Fruit fly (Drosophila melanogaster): Measurements from ENCODE around the gene Cdk1.
A peak's percentile ranks its signal among the peaks of the same experiment; 100 is the strongest.

Gene Cdk1

dm6 chr2L:10430802-10431476 is 44.9 kb upstream of the Cdk1 start, which contains the start of the genes Bug22 and TfIIB:
TSS of gene Bug22 (minus strand) at chr2L:10430918.
TSS of gene TfIIB (plus strand) at chr2L:10431338.
- TF ChIP-seq dl (GFP tag; optimal IDR thresholded peaks at IDR 0.05; ENCODE audit: insufficient read depth in 1 of 2, partially characterized antibody in 2 of 2) (no peak), Dif (GFP tag; optimal IDR thresholded peaks at IDR 0.05; ENCODE audit: partially characterized antibody) (no peak), Rel (GFP tag; optimal IDR thresholded peaks at IDR 0.05) (no peak), Rel (tag; optimal IDR thresholded peaks at IDR 0.05) (no peak), CG9705 (GFP tag; optimal IDR thresholded peaks at IDR 0.05) (peak; percentile 60), Hr83 (GFP tag; optimal IDR thresholded peaks at IDR 0.05; ENCODE audit: poor library complexity, severe bottlenecking) (peak; percentile 94), lola (GFP tag; optimal IDR thresholded peaks at IDR 0.05) (no peak), Dfd (GFP tag; optimal IDR thresholded peaks at IDR 0.05) (no peak), sage (GFP tag; optimal IDR thresholded peaks at IDR 0.05) (no peak), woc (GFP tag; optimal IDR thresholded peaks at IDR 0.05) (peak; percentile 86), Vsx2 (GFP tag; optimal IDR thresholded peaks at IDR 0.05; ENCODE audit: partially characterized antibody) (no peak), dsf (GFP tag; optimal IDR thresholded peaks at IDR 0.05; ENCODE audit: borderline replicate concordance) (peak; percentile 50), jim (GFP tag; optimal IDR thresholded peaks at IDR 0.05) (peak; percentile 13), brk (GFP tag; optimal IDR thresholded peaks at IDR 0.05) (no peak), Abd-B (GFP tag; optimal IDR thresholded peaks at IDR 0.05) (no peak), ey (GFP tag; optimal IDR thresholded peaks at IDR 0.05) (peak; percentile 70), Mio (GFP tag; optimal IDR thresholded peaks at IDR 0.05) (no peak), Hr78 (GFP tag; optimal IDR thresholded peaks at IDR 0.05) (no peak), OdsH (GFP tag; optimal IDR thresholded peaks at IDR 0.05) (peak; percentile 69), CG32264 (GFP tag; optimal IDR thresholded peaks at IDR 0.05) (no peak), tai (GFP tag; optimal IDR thresholded peaks at IDR 0.05) (no peak), Myc (optimal IDR thresholded peaks at IDR 0.05) (no peak), rgr (GFP tag; optimal IDR thresholded peaks at IDR 0.05) (peak; percentile 72), psq (GFP tag; optimal IDR thresholded peaks at IDR 0.05) (peak; percentile 62), h (GFP tag; optimal IDR thresholded peaks at IDR 0.05) (no peak), Sp1 (GFP tag; optimal IDR thresholded peaks at IDR 0.05) (no peak), dmrt93B (GFP tag; optimal IDR thresholded peaks at IDR 0.05) (no peak), Jra (GFP tag; optimal IDR thresholded peaks at IDR 0.05) (peak; percentile 66), usp (GFP tag; optimal IDR thresholded peaks at IDR 0.05) (no peak), HLH106 (tag; optimal IDR thresholded peaks at IDR 0.05) (peak; percentile 65), CrebA (GFP tag; optimal IDR thresholded peaks at IDR 0.05; ENCODE audit: borderline replicate concordance) (no peak), GATAd (GFP tag; optimal IDR thresholded peaks at IDR 0.05) (no peak), fru (GFP tag; optimal IDR thresholded peaks at IDR 0.05) (no peak), br (GFP tag; optimal IDR thresholded peaks at IDR 0.05) (no peak), sv (GFP tag; optimal IDR thresholded peaks at IDR 0.05) (peak; percentile 63), pan (optimal IDR thresholded peaks at IDR 0.05) (no peak), foxo (GFP tag; optimal IDR thresholded peaks at IDR 0.05) (no peak), Hnf4 (GFP tag; optimal IDR thresholded peaks at IDR 0.05) (peak; percentile 79), N (GFP tag; optimal IDR thresholded peaks at IDR 0.05) (no peak)

dm6 chr2L:10428528-10428927 is 42.5 kb upstream of the Cdk1 start, which contains the start of gene CG5188:
TSS of gene CG5188 (plus strand) at chr2L:10428829.
- TF ChIP-seq h (GFP tag; optimal IDR thresholded peaks at IDR 0.05) (no peak), OdsH (GFP tag; optimal IDR thresholded peaks at IDR 0.05) (peak; percentile 44), usp (GFP tag; optimal IDR thresholded peaks at IDR 0.05) (no peak), brk (GFP tag; optimal IDR thresholded peaks at IDR 0.05) (no peak), ey (GFP tag; optimal IDR thresholded peaks at IDR 0.05) (peak; percentile 28), woc (GFP tag; optimal IDR thresholded peaks at IDR 0.05) (peak; percentile 41), rgr (GFP tag; optimal IDR thresholded peaks at IDR 0.05) (peak; percentile 40), Sp1 (GFP tag; optimal IDR thresholded peaks at IDR 0.05) (peak; percentile 43), foxo (GFP tag; optimal IDR thresholded peaks at IDR 0.05) (peak in 1 of 2 experiments; percentile 56), Hnf4 (GFP tag; optimal IDR thresholded peaks at IDR 0.05) (peak; percentile 43), Vsx2 (GFP tag; optimal IDR thresholded peaks at IDR 0.05; ENCODE audit: partially characterized antibody) (no peak), Rel (GFP tag; optimal IDR thresholded peaks at IDR 0.05) (no peak), Rel (tag; optimal IDR thresholded peaks at IDR 0.05) (peak; percentile 82), HLH106 (tag; optimal IDR thresholded peaks at IDR 0.05) (peak; percentile 51), psq (GFP tag; optimal IDR thresholded peaks at IDR 0.05) (peak; percentile 72)
